Fruit fly (Drosophila melanogaster): ENCODE data around the gene Fbxl4.

Fbxl4 gene

dm6 chrX:14226093-14226492 lies 11.6 kb downstream of the Fbxl4 start, which contains the start of gene mRpL38:
TSS of gene mRpL38 (plus strand) at chrX:14226289.
- TF ChIP-seq CG33017 (tag; optimal IDR thresholded peaks at IDR 0.05): no peak
- TF ChIP-seq CG7045 (GFP tag; optimal IDR thresholded peaks at IDR 0.05): no peak
- TF ChIP-seq cnc (optimal IDR thresholded peaks at IDR 0.05): no peak
- TF ChIP-seq bab1 (GFP tag; optimal IDR thresholded peaks at IDR 0.05): no peak
- no peak for TF ChIP-seq kay (GFP tag; ENCODE audit: borderline replicate concordance)
- TF ChIP-seq CG14711 (tag; optimal IDR thresholded peaks at IDR 0.05): no peak
- TF ChIP-seq Mnt (GFP tag; optimal IDR thresholded peaks at IDR 0.05): no peak
- TF ChIP-seq cic (GFP tag; optimal IDR thresholded peaks at IDR 0.05): no peak
- no peak for TF ChIP-seq Hr96 (GFP tag; optimal IDR thresholded peaks at IDR 0.05)
- no peak for TF ChIP-seq CG5204 (GFP tag; optimal IDR thresholded peaks at IDR 0.05)
- TF ChIP-seq CG12768 (GFP tag; optimal IDR thresholded peaks at IDR 0.05): no peak
- no peak for TF ChIP-seq CG1620 (GFP tag; optimal IDR thresholded peaks at IDR 0.05)
- no peak for TF ChIP-seq Clk (GFP tag; optimal IDR thresholded peaks at IDR 0.05)
- no peak for TF ChIP-seq pad (GFP tag; optimal IDR thresholded peaks at IDR 0.05)
- TF ChIP-seq CG7101 (tag; optimal IDR thresholded peaks at IDR 0.05): no peak
- no peak for TF ChIP-seq CG11617 (GFP tag; optimal IDR thresholded peaks at IDR 0.05)
- TF ChIP-seq tj (GFP tag; optimal IDR thresholded peaks at IDR 0.05): no peak

dm6 chrX:14225665-14226064 lies 12.1 kb downstream of the Fbxl4 start, which contains the start of gene CG11674:
TSS of gene CG11674 (minus strand) at chrX:14225879.
- TF ChIP-seq Mnt (GFP tag; optimal IDR thresholded peaks at IDR 0.05) (no peak), ovo (GFP tag; optimal IDR thresholded peaks at IDR 0.05) (peak; percentile 76), pad (GFP tag; optimal IDR thresholded peaks at IDR 0.05) (peak; percentile 55), tj (GFP tag; optimal IDR thresholded peaks at IDR 0.05) (no peak)

- TF ChIP-seq toe (GFP tag; optimal IDR thresholded peaks at IDR 0.05) (no peak), Mnt (GFP tag; optimal IDR thresholded peaks at IDR 0.05) (no peak), tj (GFP tag; optimal IDR thresholded peaks at IDR 0.05) (peak; percentile 6)
Measured at dm6 chrX:14221995-14222394, 15.7 kb downstream of the Fbxl4 start.

dm6 chrX:14221182-14221581 lies 16.5 kb downstream of the Fbxl4 start:
- peak; percentile 51 for TF ChIP-seq pad (GFP tag; optimal IDR thresholded peaks at IDR 0.05)
- peak; percentile 9 for TF ChIP-seq bab1 (GFP tag; optimal IDR thresholded peaks at IDR 0.05)
- TF ChIP-seq Hr96 (GFP tag; optimal IDR thresholded peaks at IDR 0.05): no peak
- TF ChIP-seq ovo (GFP tag; optimal IDR thresholded peaks at IDR 0.05): peak; percentile 94

dm6 chrX:14218045-14218483 lies 19.7 kb downstream of the Fbxl4 start:
- TF ChIP-seq tj (GFP tag; optimal IDR thresholded peaks at IDR 0.05) (peak; percentile 23), CG7101 (tag; optimal IDR thresholded peaks at IDR 0.05) (peak; percentile 83), cic (GFP tag; optimal IDR thresholded peaks at IDR 0.05) (no peak), cnc (optimal IDR thresholded peaks at IDR 0.05) (no peak), kay (GFP tag; ENCODE audit: borderline replicate concordance) (no peak), Hr96 (GFP tag; optimal IDR thresholded peaks at IDR 0.05) (peak; percentile 4), CG11617 (GFP tag; optimal IDR thresholded peaks at IDR 0.05) (peak; percentile 68), bab1 (GFP tag; optimal IDR thresholded peaks at IDR 0.05) (peak; percentile 92), CG5204 (GFP tag; optimal IDR thresholded peaks at IDR 0.05) (no peak), pad (GFP tag; optimal IDR thresholded peaks at IDR 0.05) (peak; percentile 52), Crg-1 (GFP tag; optimal IDR thresholded peaks at IDR 0.05) (no peak), ovo (GFP tag; optimal IDR thresholded peaks at IDR 0.05) (no peak), CG7045 (GFP tag; optimal IDR thresholded peaks at IDR 0.05) (peak; percentile 71), CG33017 (tag; optimal IDR thresholded peaks at IDR 0.05) (peak; percentile 65), Clk (GFP tag; optimal IDR thresholded peaks at IDR 0.05) (no peak), CG1620 (GFP tag; optimal IDR thresholded peaks at IDR 0.05) (peak; percentile 38), CG12768 (GFP tag; optimal IDR thresholded peaks at IDR 0.05) (peak; percentile 40), toe (GFP tag; optimal IDR thresholded peaks at IDR 0.05) (peak; percentile 29), CG14711 (tag; optimal IDR thresholded peaks at IDR 0.05) (peak; percentile 86), Mnt (GFP tag; optimal IDR thresholded peaks at IDR 0.05) (no peak)

dm6 chrX:14216844-14217243 lies 20.9 kb downstream of the Fbxl4 start:
- TF ChIP-seq Mnt (GFP tag; optimal IDR thresholded peaks at IDR 0.05): no peak
- no peak for TF ChIP-seq cnc (optimal IDR thresholded peaks at IDR 0.05)
- TF ChIP-seq kay (GFP tag; ENCODE audit: borderline replicate concordance): no peak
- TF ChIP-seq toe (GFP tag; optimal IDR thresholded peaks at IDR 0.05): no peak
- TF ChIP-seq ovo (GFP tag; optimal IDR thresholded peaks at IDR 0.05): no peak
- no peak for TF ChIP-seq bab1 (GFP tag; optimal IDR thresholded peaks at IDR 0.05)
- TF ChIP-seq CG1620 (GFP tag; optimal IDR thresholded peaks at IDR 0.05): no peak
- no peak for TF ChIP-seq CG11617 (GFP tag; optimal IDR thresholded peaks at IDR 0.05)

dm6 chrX:14215834-14216233 lies 21.9 kb downstream of the Fbxl4 start:
- no peak for TF ChIP-seq CG33017 (tag; optimal IDR thresholded peaks at IDR 0.05)
- TF ChIP-seq CG11617 (GFP tag; optimal IDR thresholded peaks at IDR 0.05): no peak
- TF ChIP-seq CG7101 (tag; optimal IDR thresholded peaks at IDR 0.05): no peak

All from whole organism, adult.